Fruit fly (Drosophila melanogaster) whole organism, embryonic: Measurements from ENCODE around the gene Mpcp2.

ENCODE experiments used
- Asciz ChIP-seq: fragments of 200-800 bp; sonication (Bioruptor generic); optimal IDR thresholded peaks from 2 replicates; lab custom pipeline; 2017; ENCODE audit warnings: missing biosample characterization, mild to moderate bottlenecking, missing genetic modification characterization, missing genetic modification reagents
- Awh ChIP-seq: fragments of 200-800 bp; sonication (Bioruptor generic); IDR thresholded peaks from 2 replicates; pipeline ENCODE4, ENCODE4 v1.3.6; 2022; ENCODE audit warnings: missing biosample characterization, missing genetic modification characterization
- CG10366 ChIP-seq: fragments of 200-800 bp; sonication (Bioruptor generic); IDR thresholded peaks from 2 replicates; pipeline ENCODE4 v1.3.6; 2022; ENCODE audit warnings: missing biosample characterization, missing genetic modification characterization
- CG11504 ChIP-seq: fragments of 200-800 bp; sonication (Bioruptor generic); optimal IDR thresholded peaks from 3 replicates; lab custom pipeline; 2019; ENCODE audit warnings: missing biosample characterization, mild to moderate bottlenecking, missing genetic modification characterization, moderate library complexity
- CG13775 ChIP-seq: fragments of 200-800 bp; sonication (Bioruptor generic); optimal IDR thresholded peaks from 3 replicates; lab custom pipeline; 2017; ENCODE audit warnings: missing biosample characterization, mild to moderate bottlenecking, missing genetic modification characterization
- CG13894 ChIP-seq: fragments of 200-800 bp; sonication (Bioruptor generic); optimal IDR thresholded peaks from 3 replicates; lab custom pipeline; 2018; ENCODE audit warnings: missing biosample characterization, mild to moderate bottlenecking, missing genetic modification characterization, moderate library complexity
- CG15011 ChIP-seq: fragments of 200-800 bp; sonication (Bioruptor generic); optimal IDR thresholded peaks from 3 replicates; lab custom pipeline; 2018; ENCODE audit warnings: missing biosample characterization, mild to moderate bottlenecking, missing genetic modification characterization
- CG15269 ChIP-seq: fragments of 200-800 bp; sonication (Bioruptor generic); optimal IDR thresholded peaks from 2 replicates; lab custom pipeline; 2018; ENCODE audit warnings: missing biosample characterization, mild to moderate bottlenecking, missing genetic modification characterization, moderate library complexity
- CG1529 ChIP-seq: fragments of 200-800 bp; sonication (Bioruptor generic); optimal IDR thresholded peaks from 3 replicates; lab custom pipeline; 2018; ENCODE audit warnings: missing biosample characterization, missing genetic modification characterization
- CG17328 ChIP-seq: fragments of 200-800 bp; sonication (Bioruptor generic); IDR thresholded peaks from 2 replicates; pipeline ENCODE4 v1.3.6; 2022; ENCODE audit warnings: missing biosample characterization, missing genetic modification characterization
- CG17361 ChIP-seq: fragments of 200-800 bp; sonication (Bioruptor generic); IDR thresholded peaks from 3 replicates; pipeline ENCODE4 v1.3.6; 2022; ENCODE audit warnings: missing biosample characterization, missing genetic modification characterization
- CG17568 ChIP-seq: fragments of 200-800 bp; sonication (Bioruptor generic); optimal IDR thresholded peaks from 2 replicates; lab custom pipeline; 2018; ENCODE audit warnings: missing biosample characterization, mild to moderate bottlenecking, missing genetic modification characterization, moderate library complexity
- CG17802 ChIP-seq: fragments of 200-800 bp; sonication (Bioruptor generic); optimal IDR thresholded peaks from 2 replicates; lab custom pipeline; 2018; ENCODE audit warnings: missing biosample characterization, mild to moderate bottlenecking, missing genetic modification characterization, moderate library complexity
- CG1792 ChIP-seq: fragments of 200-800 bp; sonication (Bioruptor generic); optimal IDR thresholded peaks from 2 replicates; lab custom pipeline; 2016; ENCODE audit warnings: missing biosample characterization, missing genetic modification characterization
- CG18764 ChIP-seq: fragments of 200-800 bp; sonication (Bioruptor generic); optimal IDR thresholded peaks from 3 replicates; lab custom pipeline; 2016; ENCODE audit warnings: missing biosample characterization, missing genetic modification characterization
- CG2120 ChIP-seq: fragments of 200-800 bp; sonication (Bioruptor generic); optimal IDR thresholded peaks from 3 replicates; lab custom pipeline; 2016; ENCODE audit warnings: missing biosample characterization, missing genetic modification characterization
- CG30020 ChIP-seq: fragments of 200-800 bp; optimal IDR thresholded peaks from 2 replicates; lab custom pipeline; 2019; ENCODE audit warnings: missing biosample characterization, mild to moderate bottlenecking, missing genetic modification characterization, moderate library complexity
- CG4820 ChIP-seq: fragments of 200-800 bp; sonication (Bioruptor generic); optimal IDR thresholded peaks from 3 replicates; lab custom pipeline; 2016; ENCODE audit warnings: missing biosample characterization, missing genetic modification characterization
- CG5245 ChIP-seq: fragments of 200-800 bp; sonication (Bioruptor generic); optimal IDR thresholded peaks from 3 replicates; lab custom pipeline; 2016; ENCODE audit warnings: missing biosample characterization, missing genetic modification characterization
- CG6683 ChIP-seq: fragments of 200-800 bp; sonication (Bioruptor generic); optimal IDR thresholded peaks from 2 replicates; lab custom pipeline; 2017; ENCODE audit warnings: missing biosample characterization, mild to moderate bottlenecking, missing genetic modification characterization, missing genetic modification reagents
- CG7556 ChIP-seq: fragments of 200-800 bp; sonication (Bioruptor generic); optimal IDR thresholded peaks from 2 replicates; lab custom pipeline; 2017; ENCODE audit warnings: missing biosample characterization, mild to moderate bottlenecking, missing genetic modification characterization
- CG8290 ChIP-seq, 3 experiments: fragments of 200-800 bp; sonication (Bioruptor generic); optimal IDR thresholded peaks; 2 replicates each; lab custom pipeline; 2016 to 2019; ENCODE audit warnings: missing biosample characterization in 3 of 3, missing genetic modification characterization in 3 of 3, mild to moderate bottlenecking in 2 of 3, moderate library complexity in 1 of 3
- CG9727 ChIP-seq: fragments of 200-800 bp; sonication (Bioruptor generic); optimal IDR thresholded peaks from 3 replicates; lab custom pipeline; 2017; ENCODE audit warnings: missing biosample characterization, mild to moderate bottlenecking, missing genetic modification characterization
- CoRest ChIP-seq: fragments of 200-800 bp; sonication (Bioruptor generic); optimal IDR thresholded peaks from 3 replicates; lab custom pipeline; 2018; ENCODE audit warnings: missing biosample characterization, mild to moderate bottlenecking, missing genetic modification characterization, moderate library complexity
- D19A ChIP-seq: fragments of 200-800 bp; optimal IDR thresholded peaks from 3 replicates; lab custom pipeline; 2019; ENCODE audit warnings: missing biosample characterization, mild to moderate bottlenecking, missing genetic modification characterization, moderate library complexity
- Dip3 ChIP-seq: fragments of 200-800 bp; sonication (Bioruptor generic); optimal IDR thresholded peaks from 3 replicates; lab custom pipeline; 2016; ENCODE audit warnings: missing biosample characterization, missing genetic modification characterization
- Dll ChIP-seq: fragments of 200-800 bp; sonication (Bioruptor generic); IDR thresholded peaks from 4 replicates; pipeline ENCODE4 v1.3.6; 2022; ENCODE audit warnings: missing biosample characterization, missing genetic modification characterization; ENCODE audit not compliant: partially characterized antibody
- HLH4C ChIP-seq: fragments of 200-800 bp; sonication (Bioruptor generic); IDR thresholded peaks from 3 replicates; pipeline ENCODE4 v1.3.6; 2022; ENCODE audit warnings: missing biosample characterization, missing genetic modification characterization; ENCODE audit not compliant: partially characterized antibody
- HmgZ ChIP-seq: fragments of 200-800 bp; sonication (Bioruptor generic); optimal IDR thresholded peaks from 2 replicates; lab custom pipeline; 2018; ENCODE audit warnings: missing biosample characterization, mild to moderate bottlenecking, missing genetic modification characterization
- MBD-R2 ChIP-seq: fragments of 200-800 bp; sonication (Bioruptor generic); IDR thresholded peaks from 2 replicates; pipeline ENCODE4 v1.3.6; 2022; ENCODE audit warnings: missing biosample characterization, missing genetic modification characterization
- Meics ChIP-seq: fragments of 200-800 bp; sonication (Bioruptor generic); optimal IDR thresholded peaks from 2 replicates; lab custom pipeline; 2017; ENCODE audit warnings: missing biosample characterization, mild to moderate bottlenecking, missing genetic modification characterization
- Mes4 ChIP-seq: fragments of 200-800 bp; sonication (Bioruptor generic); optimal IDR thresholded peaks from 2 replicates; lab custom pipeline; 2016; ENCODE audit warnings: missing biosample characterization, missing genetic modification characterization
- Oli ChIP-seq: fragments of 200-800 bp; sonication (Bioruptor generic); optimal IDR thresholded peaks from 2 replicates; lab custom pipeline; 2018; ENCODE audit warnings: missing biosample characterization, mild to moderate bottlenecking, missing genetic modification characterization, moderate library complexity
- PHDP ChIP-seq: fragments of 200-800 bp; sonication (Bioruptor generic); optimal IDR thresholded peaks from 3 replicates; lab custom pipeline; 2018; ENCODE audit warnings: missing biosample characterization, mild to moderate bottlenecking, missing genetic modification characterization, moderate library complexity
- Scr ChIP-seq: fragments of 200-800 bp; sonication (Bioruptor generic); IDR thresholded peaks from 2 replicates; pipeline ENCODE4 v1.3.6; 2022; ENCODE audit warnings: missing biosample characterization, missing genetic modification characterization; ENCODE audit not compliant: partially characterized antibody
- Sin3A ChIP-seq: fragments of >200 bp; optimal IDR thresholded peaks from 2 replicates; lab custom pipeline; 2018
- Sox100B ChIP-seq: fragments of 200-800 bp; sonication (Bioruptor generic); optimal IDR thresholded peaks from 3 replicates; lab custom pipeline; 2018; ENCODE audit warnings: missing biosample characterization, mild to moderate bottlenecking, missing genetic modification characterization
- az2 ChIP-seq: fragments of 200-800 bp; sonication (Bioruptor generic); optimal IDR thresholded peaks from 3 replicates; lab custom pipeline; 2016; ENCODE audit warnings: missing biosample characterization, missing genetic modification characterization
- bsh ChIP-seq, 2 experiments: fragments of 200-800 bp; sonication (Bioruptor generic); optimal IDR thresholded peaks; 2 replicates each; lab custom pipeline; 2017 to 2018; ENCODE audit warnings: mild to moderate bottlenecking in 2 of 2, missing biosample characterization in 2 of 2, missing genetic modification characterization in 2 of 2, moderate library complexity in 1 of 2
- dmrt11E ChIP-seq: fragments of 200-800 bp; sonication (Bioruptor generic); optimal IDR thresholded peaks from 3 replicates; lab custom pipeline; 2018; ENCODE audit warnings: missing biosample characterization, mild to moderate bottlenecking, missing genetic modification characterization, moderate library complexity
- dmrt99B ChIP-seq: fragments of 200-800 bp; sonication (Bioruptor generic); optimal IDR thresholded peaks from 2 replicates; lab custom pipeline; 2018; ENCODE audit warnings: missing biosample characterization, mild to moderate bottlenecking, missing genetic modification characterization, moderate library complexity
- dysf ChIP-seq: fragments of 200-800 bp; sonication (Bioruptor generic); IDR thresholded peaks from 3 replicates; pipeline ENCODE4 v1.3.6; 2022; ENCODE audit warnings: missing biosample characterization, missing genetic modification characterization
- fd102C ChIP-seq: fragments of 200-800 bp; sonication (Bioruptor generic); optimal IDR thresholded peaks from 2 replicates; lab custom pipeline; 2018; ENCODE audit warnings: missing biosample characterization, mild to moderate bottlenecking, missing genetic modification characterization, moderate library complexity
- hb ChIP-seq: fragments of 200-800 bp; sonication (Bioruptor generic); IDR thresholded peaks from 3 replicates; pipeline ENCODE4 v1.3.6; 2022; ENCODE audit warnings: missing biosample characterization, missing genetic modification characterization; ENCODE audit not compliant: partially characterized antibody
- luna ChIP-seq: fragments of 200-800 bp; sonication (Bioruptor generic); optimal IDR thresholded peaks from 2 replicates; lab custom pipeline; 2016; ENCODE audit warnings: missing biosample characterization, missing genetic modification characterization
- nmo ChIP-seq: fragments of 200-800 bp; sonication (Bioruptor generic); optimal IDR thresholded peaks from 2 replicates; lab custom pipeline; 2018; ENCODE audit warnings: missing biosample characterization, mild to moderate bottlenecking, missing genetic modification characterization, moderate library complexity
- p53 ChIP-seq: fragments of 200-800 bp; sonication (Bioruptor generic); optimal IDR thresholded peaks from 2 replicates; lab custom pipeline; 2016; ENCODE audit warnings: missing biosample characterization, missing genetic modification characterization
- ro ChIP-seq: fragments of 200-800 bp; sonication (Bioruptor generic); IDR thresholded peaks from 2 replicates; pipeline ENCODE4 v1.3.6; 2022; ENCODE audit warnings: missing biosample characterization, missing genetic modification characterization
- sima ChIP-seq: fragments of 200-800 bp; sonication (Bioruptor generic); optimal IDR thresholded peaks from 2 replicates; lab custom pipeline; 2016; ENCODE audit warnings: missing biosample characterization, missing genetic modification characterization
- slbo ChIP-seq: fragments of 200-800 bp; sonication (Bioruptor generic); IDR thresholded peaks from 2 replicates; pipeline ENCODE4 v1.3.6; 2022; ENCODE audit warnings: missing biosample characterization, missing genetic modification characterization
- stwl ChIP-seq: fragments of 200-800 bp; sonication (Bioruptor generic); optimal IDR thresholded peaks from 3 replicates; lab custom pipeline; 2018; ENCODE audit warnings: missing biosample characterization, mild to moderate bottlenecking, missing genetic modification characterization, moderate library complexity

Gene Mpcp2

DNA sequence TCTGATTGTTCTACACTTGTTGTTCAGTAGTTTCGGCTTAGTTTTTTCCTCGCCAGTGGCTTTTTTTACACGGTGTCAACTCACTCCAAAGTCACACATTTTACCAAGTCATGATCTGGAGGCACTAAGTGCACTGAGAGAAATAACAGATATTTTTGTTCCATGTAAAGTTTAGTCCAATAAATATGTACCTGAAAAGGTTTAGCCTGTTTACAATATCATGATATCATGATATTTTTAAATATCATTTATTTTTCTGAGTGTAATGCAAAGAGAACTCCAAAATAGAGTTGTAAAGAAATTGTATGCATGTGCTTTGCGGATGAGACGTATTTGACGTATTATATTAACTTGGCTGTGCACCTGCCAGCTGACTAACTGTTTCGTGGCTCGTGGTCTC lies 5.6 kb upstream of the Mpcp2 start (continued):
- TF ChIP-seq dmrt99B (tag; lab: Kevin White, UChicago) (peak; percentile 44), CG15011 (no peak), fd102C (GFP tag; lab: Kevin White, UChicago) (no peak), az2 (GFP tag; lab: Kevin White, UChicago) (peak; percentile 22), Sox100B (GFP tag; lab: Kevin White, UChicago) (peak; percentile 5), CG4820 (GFP tag; lab: Kevin White, UChicago) (no peak), HLH4C (GFP tag; lab: Robert Waterston, UW) (no peak), CG8290 (GFP tag; optimal IDR thresholded peaks at IDR 0.05; lab: Kevin White, UChicago) (no peak), CG8290 (tag; optimal IDR thresholded peaks at IDR 0.05; lab: Kevin White, UChicago) (no peak), Dip3 (GFP tag; lab: Kevin White, UChicago) (no peak), Awh (GFP tag; lab: Robert Waterston, UW) (no peak), luna (GFP tag; lab: Kevin White, UChicago) (no peak), PHDP (tag; lab: Kevin White, UChicago) (peak; percentile 2), ro (GFP tag; lab: Robert Waterston, UW) (no peak), CG6683 (GFP tag; lab: Kevin White, UChicago) (no peak), hb (GFP tag; lab: Robert Waterston, UW) (no peak), CG18764 (GFP tag; lab: Kevin White, UChicago) (no peak), CG13894 (no peak), bsh (GFP tag; optimal IDR thresholded peaks at IDR 0.05; lab: Kevin White, UChicago) (peak in 1 of 2 experiments; percentile 39), sima (no peak), CG17802 (no peak), HmgZ (tag; lab: Kevin White, UChicago) (no peak), CG1792 (GFP tag; lab: Kevin White, UChicago) (no peak), CG30020 (tag; lab: Kevin White, UChicago) (no peak), Meics (peak; percentile 7), CoRest (tag; lab: Kevin White, UChicago) (peak; percentile 30), Mes4 (GFP tag; lab: Kevin White, UChicago) (no peak), CG11504 (tag; lab: Kevin White, UChicago) (peak; percentile 62), Sin3A (lab: Kevin White, UChicago) (no peak), stwl (tag; lab: Kevin White, UChicago) (no peak), CG10366 (GFP tag; lab: Robert Waterston, UW) (no peak), Oli (tag; lab: Kevin White, UChicago) (peak; percentile 32), Asciz (GFP tag; lab: Kevin White, UChicago) (no peak), CG17361 (GFP tag; lab: Robert Waterston, UW) (peak; percentile 42; the same call in 1 of the 3 replicates), CG13775 (peak; percentile 3), CG7556 (peak; percentile 8), CG15269 (tag; lab: Kevin White, UChicago) (no peak), CG9727 (GFP tag; lab: Kevin White, UChicago) (peak; percentile 16), CG5245 (GFP tag; lab: Kevin White, UChicago) (peak; percentile 31), slbo (GFP tag; lab: Robert Waterston, UW) (no peak), CG17568 (GFP tag; lab: Kevin White, UChicago) (no peak), Dll (GFP tag; lab: Robert Waterston, UW) (no peak), p53 (no peak), CG1529 (GFP tag; lab: Kevin White, UChicago) (no peak), CG17328 (GFP tag; lab: Robert Waterston, UW) (no peak), D19A (tag; lab: Kevin White, UChicago) (peak; percentile 52), CG2120 (GFP tag; lab: Kevin White, UChicago) (no peak), MBD-R2 (GFP tag; lab: Robert Waterston, UW) (no peak), dmrt11E (tag; lab: Kevin White, UChicago) (peak; percentile 41), Scr (GFP tag; lab: Robert Waterston, UW) (no peak), dysf (GFP tag; lab: Robert Waterston, UW) (no peak), nmo (GFP tag; lab: Kevin White, UChicago) (peak; percentile 3)
